Fruit fly (Drosophila melanogaster): ENCODE measurements around the gene MED1.

The MED1 gene

dm6 chr3L:21581984-21582383, 52.3 kb downstream of the MED1 start:
- no peak for TF ChIP-seq Mnt (GFP tag; optimal IDR thresholded peaks at IDR 0.05)
- TF ChIP-seq bab1 (GFP tag; optimal IDR thresholded peaks at IDR 0.05), result no peak
- TF ChIP-seq tj (GFP tag; optimal IDR thresholded peaks at IDR 0.05), result no peak
- no peak for TF ChIP-seq pad (GFP tag; optimal IDR thresholded peaks at IDR 0.05)
- no peak for TF ChIP-seq Crg-1 (GFP tag; optimal IDR thresholded peaks at IDR 0.05)
- TF ChIP-seq toe (GFP tag; optimal IDR thresholded peaks at IDR 0.05), result no peak
- TF ChIP-seq cic (GFP tag; optimal IDR thresholded peaks at IDR 0.05), result no peak
